Fruit fly (Drosophila melanogaster): Measurements from ENCODE around the gene Samuel.

The Samuel gene

DNA sequence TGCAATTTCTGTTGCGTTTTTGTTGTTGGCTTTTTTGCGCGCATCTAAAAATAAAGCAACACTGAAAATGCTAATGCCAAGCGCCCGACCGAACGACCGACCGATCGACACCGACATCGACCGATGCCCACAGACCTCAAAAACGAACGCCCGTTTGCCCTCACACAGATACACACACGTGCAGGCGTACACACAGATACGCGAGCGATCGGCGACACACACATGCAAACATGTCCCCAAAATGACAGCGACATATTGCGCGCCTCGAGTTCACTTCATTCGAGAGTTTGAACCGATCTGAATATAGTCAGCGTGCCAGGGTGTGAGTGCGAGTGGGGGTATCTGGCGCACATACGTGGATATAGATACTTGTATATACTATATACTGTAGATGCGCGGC is 5.6 kb downstream of the Samuel start (continued):
- TF ChIP-seq lab (GFP tag; optimal IDR thresholded peaks at IDR 0.05) = peak; percentile 10

DNA sequence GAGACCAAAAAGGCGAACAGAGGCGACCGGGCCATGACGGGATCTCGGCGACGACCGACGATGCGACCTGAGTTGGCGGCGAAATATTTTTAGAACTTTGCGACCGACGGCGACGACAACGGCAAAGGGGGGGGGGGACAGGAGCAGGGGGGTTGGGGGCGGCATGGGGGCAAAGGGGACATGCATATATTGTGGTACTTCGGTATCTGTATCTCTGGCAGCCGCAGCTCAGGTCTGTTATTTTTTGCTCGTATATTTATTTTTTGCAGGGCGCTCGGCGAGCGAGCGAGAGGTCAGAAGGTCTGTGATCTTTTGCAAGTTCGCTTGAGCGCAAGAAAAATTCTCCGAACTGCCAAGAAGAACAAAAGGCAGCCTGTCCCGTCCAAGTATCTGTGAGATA is 7.6 kb downstream of the Samuel start:
- TF ChIP-seq nom (GFP tag; optimal IDR thresholded peaks at IDR 0.05) (peak; percentile 30), CG8944 (GFP tag; optimal IDR thresholded peaks at IDR 0.05) (no peak), Hr78 (GFP tag; optimal IDR thresholded peaks at IDR 0.05) (peak in 1 of 2 experiments; percentile 11), CG3065 (GFP tag; optimal IDR thresholded peaks at IDR 0.05) (no peak), CG32532 (GFP tag; IDR thresholded peaks at IDR 0.05) (0 out of 2 replicates have a peak, but pooled peaks have one; percentile 16), CG12769 (tag; optimal IDR thresholded peaks at IDR 0.05) (peak; percentile 47), Deaf1 (tag; optimal IDR thresholded peaks at IDR 0.05) (peak; percentile 30), crol (GFP tag; IDR thresholded peaks at IDR 0.05) (peak; percentile 88)

DNA sequence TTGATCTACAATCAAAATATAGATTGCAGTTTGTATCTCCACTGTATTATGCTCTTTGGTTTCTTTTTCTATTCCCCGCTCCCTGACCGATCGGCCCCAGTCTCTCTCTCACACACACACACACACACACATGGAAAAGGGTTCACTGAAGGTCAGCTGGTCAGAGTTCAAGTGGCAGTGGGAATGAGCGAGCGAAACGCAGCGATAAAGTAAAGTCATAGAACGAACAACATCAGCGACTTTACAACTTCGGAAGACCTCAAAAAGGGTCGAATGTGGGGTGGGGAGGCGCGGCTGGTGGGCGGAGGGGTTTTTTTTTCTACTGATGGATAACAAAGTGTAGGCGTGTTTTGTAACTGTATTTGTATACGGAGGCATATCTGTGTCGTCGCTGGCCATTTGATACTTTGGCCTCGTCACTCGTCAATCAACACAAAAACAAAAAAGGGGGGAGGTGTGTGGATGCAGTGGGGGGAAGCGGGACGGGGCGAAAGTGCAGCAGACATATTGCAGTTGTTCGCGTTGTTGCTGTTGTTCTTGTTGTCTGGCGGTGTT is 8.6 kb downstream of the Samuel start:
- TF ChIP-seq eyg (GFP tag; optimal IDR thresholded peaks at IDR 0.05) (no peak), B-H1 (GFP tag; IDR thresholded peaks at IDR 0.05) (no peak), Rx (GFP tag; IDR thresholded peaks at IDR 0.05) (no peak), CG12155 (GFP tag; optimal IDR thresholded peaks at IDR 0.05) (no peak), tna (GFP tag; IDR thresholded peaks at IDR 0.05; ENCODE audit: partially characterized antibody) (no peak), CG10321 (GFP tag; IDR thresholded peaks at IDR 0.05) (no peak), CG10462 (GFP tag; optimal IDR thresholded peaks at IDR 0.05) (no peak), CG10147 (GFP tag; optimal IDR thresholded peaks at IDR 0.05) (no peak), CG6813 (GFP tag; optimal IDR thresholded peaks at IDR 0.05) (no peak), ERR (GFP tag; optimal IDR thresholded peaks at IDR 0.05) (no peak), exex (tag; optimal IDR thresholded peaks at IDR 0.05) (no peak), CG3163 (GFP tag; optimal IDR thresholded peaks at IDR 0.05) (no peak), gcm (GFP tag; optimal IDR thresholded peaks at IDR 0.05) (peak; percentile 13), Sry-β (GFP tag; optimal IDR thresholded peaks at IDR 0.05) (no peak), sr (GFP tag; IDR thresholded peaks at IDR 0.05) (0 out of 3 replicates have a peak, but pooled peaks have one; percentile 61), PHDP (tag; optimal IDR thresholded peaks at IDR 0.05) (no peak), Dek (tag; optimal IDR thresholded peaks at IDR 0.05) (no peak), CG12769 (tag; optimal IDR thresholded peaks at IDR 0.05) (no peak), rib (GFP tag; IDR thresholded peaks at IDR 0.05) (0 out of 2 replicates have a peak, but pooled peaks have one; percentile 6), prd (optimal IDR thresholded peaks at IDR 0.05) (no peak), prd (GFP tag; IDR thresholded peaks at IDR 0.05) (no peak), CG4707 (GFP tag; optimal IDR thresholded peaks at IDR 0.05) (no peak), TFAM (GFP tag; optimal IDR thresholded peaks at IDR 0.05) (no peak), fru (optimal IDR thresholded peaks at IDR 0.05) (no peak), CG3065 (GFP tag; optimal IDR thresholded peaks at IDR 0.05) (no peak), zen2 (GFP tag; IDR thresholded peaks at IDR 0.05; ENCODE audit: partially characterized antibody) (no peak), CG12219 (GFP tag; optimal IDR thresholded peaks at IDR 0.05) (no peak), CG32767 (GFP tag; IDR thresholded peaks at IDR 0.05) (no peak; the same call in 1 of the 2 replicates), grn (GFP tag; optimal IDR thresholded peaks at IDR 0.05) (peak; percentile 19), CTCF (GFP tag; optimal IDR thresholded peaks at IDR 0.05) (no peak), nau (GFP tag; optimal IDR thresholded peaks at IDR 0.05) (no peak), CG16779 (GFP tag; IDR thresholded peaks at IDR 0.05) (no peak), CG7357 (GFP tag; IDR thresholded peaks at IDR 0.05) (no peak), CG6254 (GFP tag; optimal IDR thresholded peaks at IDR 0.05) (no peak), CG9797 (GFP tag; optimal IDR thresholded peaks at IDR 0.05) (no peak), CG1529 (GFP tag; optimal IDR thresholded peaks at IDR 0.05) (peak; percentile 14), Mad (GFP tag; optimal IDR thresholded peaks at IDR 0.05) (no peak), CG17568 (GFP tag; optimal IDR thresholded peaks at IDR 0.05) (no peak), jing (GFP tag; optimal IDR thresholded peaks at IDR 0.05) (no peak), CG12942 (GFP tag; optimal IDR thresholded peaks at IDR 0.05) (no peak), CG14710 (tag; optimal IDR thresholded peaks at IDR 0.05) (no peak)

Data from whole organism, embryonic.